Fruit fly (Drosophila melanogaster) whole organism, pupa: ENCODE data around the gene Hsp26.
A peak's percentile ranks its signal among the peaks of the same experiment; 100 is the strongest.

Source experiments
- CG12605 ChIP-seq: fragments of 200-800 bp; sonication (Bioruptor generic); IDR thresholded peaks from 2 replicates; pipeline ENCODE4 v1.3.6; 2022; ENCODE audit warnings: missing biosample characterization, missing genetic modification characterization
- CG14655 ChIP-seq: fragments of 200-800 bp; sonication (Bioruptor generic); optimal IDR thresholded peaks from 3 replicates; lab custom pipeline; 2017; ENCODE audit warnings: mild to moderate bottlenecking, missing biosample characterization, missing genetic modification reagents, missing genetic modification characterization
- CG34367 ChIP-seq: fragments of 200-800 bp; sonication (Bioruptor generic); optimal IDR thresholded peaks from 2 replicates; lab custom pipeline; 2018; ENCODE audit warnings: missing biosample characterization, mild to moderate bottlenecking, missing genetic modification characterization
- CG8301 ChIP-seq: fragments of 200-800 bp; sonication (Bioruptor generic); optimal IDR thresholded peaks from 2 replicates; lab custom pipeline; 2018; ENCODE audit warnings: missing biosample characterization, mild to moderate bottlenecking, missing genetic modification characterization
- EcR ChIP-seq: fragments of 200-800 bp; sonication (Bioruptor generic); optimal IDR thresholded peaks from 3 replicates; lab custom pipeline; 2019; ENCODE audit warnings: missing biosample characterization, missing genetic modification characterization, mild to moderate bottlenecking, moderate library complexity, missing genetic modification reagents
- fd96Ca ChIP-seq: fragments of 200-800 bp; sonication (Bioruptor generic); IDR thresholded peaks from 3 replicates; pipeline ENCODE4 v1.3.6; 2022; ENCODE audit warnings: missing biosample characterization, missing genetic modification characterization
- rn ChIP-seq: fragments of 200-800 bp; sonication (Bioruptor generic); IDR thresholded peaks from 2 replicates; pipeline ENCODE4 v1.3.6; 2022; ENCODE audit warnings: missing biosample characterization, missing genetic modification characterization

DNA sequence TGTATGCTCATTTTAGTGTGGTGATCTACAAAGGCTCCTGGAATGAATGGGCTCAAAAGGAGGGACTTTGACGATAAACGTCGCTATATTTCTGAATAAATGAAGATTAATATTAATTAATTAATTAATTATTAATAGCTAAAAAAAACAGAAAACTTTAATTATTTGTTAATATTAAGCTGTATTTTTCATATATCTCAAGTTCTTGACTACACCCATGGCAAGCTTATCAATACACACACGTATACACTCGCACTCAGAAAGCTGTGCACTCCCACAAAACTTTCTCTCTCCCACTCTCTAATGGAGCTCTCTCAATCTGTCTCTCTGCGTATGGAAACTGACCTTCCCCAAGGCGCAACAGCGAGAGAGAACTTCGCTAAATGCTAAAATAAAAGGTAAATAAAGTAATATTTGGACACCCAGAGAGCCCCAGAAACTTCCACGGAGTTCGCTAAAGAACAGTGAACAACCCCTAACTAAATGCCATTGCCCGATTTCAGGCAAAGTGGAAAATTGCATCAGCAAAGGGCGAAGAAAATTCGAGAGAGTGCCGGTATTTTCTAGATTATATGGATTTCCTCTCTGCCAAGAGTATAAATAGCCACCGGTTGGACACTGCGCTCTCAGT lies 3.7 kb downstream of the Hsp26 start:
- TF ChIP-seq CG12605 (GFP tag; lab: Robert Waterston, UW) (peak; percentile 81), rn (GFP tag; lab: Robert Waterston, UW) (peak; percentile 64), CG14655 (GFP tag; lab: Kevin White, UChicago) (peak; percentile 84), CG8301 (peak; percentile 70), fd96Ca (GFP tag; lab: Robert Waterston, UW) (peak; percentile 82), EcR (GFP tag; lab: Kevin White, UChicago) (peak; percentile 90), CG34367 (tag; lab: Kevin White, UChicago) (peak; percentile 44)
